Worm (Caenorhabditis elegans): Measurements from ENCODE around the gene F55D1.1.

The F55D1.1 gene

ce11 chrX:5515459-5515858 lies 25.8 kb downstream of the F55D1.1 start:
- peak; percentile 69 for TF ChIP-seq lin-14 (GFP tag; optimal IDR thresholded peaks at IDR 0.05)
- TF ChIP-seq nhr-71 (tag; optimal IDR thresholded peaks at IDR 0.05) = peak; percentile 30
- peak in 1 of 2 experiments; percentile 7 for TF ChIP-seq lsy-2 (tag; optimal IDR thresholded peaks at IDR 0.05)
- peak; percentile 54 for TF ChIP-seq ces-1 (GFP tag; optimal IDR thresholded peaks at IDR 0.05)
- TF ChIP-seq fkh-10 (GFP tag; optimal IDR thresholded peaks at IDR 0.05) = peak; percentile 32
- no peak for TF ChIP-seq unc-98 (GFP tag; IDR thresholded peaks at IDR 0.05)

- TF ChIP-seq nhr-71 (tag; optimal IDR thresholded peaks at IDR 0.05) (peak; percentile 13), nhr-20 (tag; optimal IDR thresholded peaks at IDR 0.05) (peak; percentile 29), lin-14 (GFP tag; optimal IDR thresholded peaks at IDR 0.05) (peak; percentile 27), nhr-90 (tag; optimal IDR thresholded peaks at IDR 0.05; ENCODE audit: poor library complexity) (no peak), sptf-1 (tag; optimal IDR thresholded peaks at IDR 0.05) (no peak), blmp-1 (tag; optimal IDR thresholded peaks at IDR 0.05) (no peak), snu-23 (GFP tag; optimal IDR thresholded peaks at IDR 0.05) (no peak), nhr-85 (tag) (peak; percentile 67), aly-2 (tag; optimal IDR thresholded peaks at IDR 0.05) (no peak), ama-1 (optimal IDR thresholded peaks at IDR 0.05) (no peak), fkh-10 (GFP tag; optimal IDR thresholded peaks at IDR 0.05) (no peak)
These were observed 26.7 kb downstream of the F55D1.1 start for ce11 chrX:5516365-5516764.

- no peak for TF ChIP-seq lin-35 (GFP tag; optimal IDR thresholded peaks at IDR 0.05)
- TF ChIP-seq efl-1 (optimal IDR thresholded peaks at IDR 0.05) = no peak
- peak in 1 of 2 experiments; percentile 56 for TF ChIP-seq efl-1 (GFP tag; optimal IDR thresholded peaks at IDR 0.05 in 1 of 2)
- TF ChIP-seq nhr-237 (tag; optimal IDR thresholded peaks at IDR 0.05) = no peak
- no peak for TF ChIP-seq ztf-11 (tag; optimal IDR thresholded peaks at IDR 0.05)
- TF ChIP-seq tlp-1 (tag; optimal IDR thresholded peaks at IDR 0.05) = no peak
- no peak for TF ChIP-seq snpc-4 (tag; optimal IDR thresholded peaks at IDR 0.05)
- no peak for TF ChIP-seq nhr-28 (tag; optimal IDR thresholded peaks at IDR 0.05)
- TF ChIP-seq hlh-4 (tag; optimal IDR thresholded peaks at IDR 0.05) = no peak
- TF ChIP-seq lsy-2 (tag; optimal IDR thresholded peaks at IDR 0.05) = no peak
- TF ChIP-seq fkh-8 (tag; optimal IDR thresholded peaks at IDR 0.05) = peak; percentile 13
- no peak for TF ChIP-seq sup-37 (GFP tag; optimal IDR thresholded peaks at IDR 0.05)
These were observed 27.4 kb downstream of the F55D1.1 start, which contains the start of gene T23F2.5 for ce11 chrX:5517063-5517462. Gene T23F2.5 (minus strand): TSS chrX:5517163.

ce11 chrX:5517844-5518243 lies 28.2 kb downstream of the F55D1.1 start:
- TF ChIP-seq nhr-71 (tag; optimal IDR thresholded peaks at IDR 0.05) (peak; percentile 17), fkh-8 (tag; optimal IDR thresholded peaks at IDR 0.05) (peak; percentile 28), jun-1 (tag; optimal IDR thresholded peaks at IDR 0.05) (peak; percentile 9), ztf-4 (tag; optimal IDR thresholded peaks at IDR 0.05) (no peak), nhr-20 (tag; optimal IDR thresholded peaks at IDR 0.05) (peak; percentile 6), efl-1 (optimal IDR thresholded peaks at IDR 0.05) (no peak), efl-1 (GFP tag; optimal IDR thresholded peaks at IDR 0.05 in 1 of 2) (peak in 1 of 2 experiments; percentile 2), dpl-1 (GFP tag; optimal IDR thresholded peaks at IDR 0.05) (peak in 1 of 3 experiments; percentile 1), irx-1 (tag; optimal IDR thresholded peaks at IDR 0.05) (no peak), snu-23 (GFP tag; optimal IDR thresholded peaks at IDR 0.05) (peak; percentile 4), dsc-1 (tag; optimal IDR thresholded peaks at IDR 0.05) (no peak), zip-4 (GFP tag; optimal IDR thresholded peaks at IDR 0.05) (peak; percentile 24), nhr-85 (tag) (peak; percentile 81), lin-14 (GFP tag; optimal IDR thresholded peaks at IDR 0.05) (peak; percentile 55), blmp-1 (tag; optimal IDR thresholded peaks at IDR 0.05) (peak; percentile 20)

- TF ChIP-seq dpl-1 (GFP tag; optimal IDR thresholded peaks at IDR 0.05) (no peak), unc-86 (tag; optimal IDR thresholded peaks at IDR 0.05) (no peak), nhr-90 (tag; optimal IDR thresholded peaks at IDR 0.05; ENCODE audit: poor library complexity) (no peak), C04F5.9 (tag; optimal IDR thresholded peaks at IDR 0.05) (no peak), nhr-85 (tag) (peak; percentile 32), hpl-2 (GFP tag; optimal IDR thresholded peaks at IDR 0.05) (no peak), efl-1 (optimal IDR thresholded peaks at IDR 0.05) (no peak), efl-1 (GFP tag; optimal IDR thresholded peaks at IDR 0.05 in 1 of 2) (peak in 1 of 2 experiments; percentile 56)
These were observed 28.7 kb downstream of the F55D1.1 start for ce11 chrX:5518352-5518751.
